Fruit fly (Drosophila melanogaster) whole organism: Measurements from ENCODE around the gene CG1571.

Source experiments
- CG8478 ChIP-seq: fragments of >200 bp; optimal IDR thresholded peaks from 2 replicates; lab custom pipeline; 2018; ENCODE audit warnings: inconsistent platforms
- Dll ChIP-seq: fragments of >200 bp; optimal IDR thresholded peaks from 2 replicates; lab custom pipeline; 2017
- EcR ChIP-seq, 2 experiments: fragments of >200 bp; optimal IDR thresholded peaks; 2 replicates each; lab custom pipeline; 2017; ENCODE audit warnings: missing biosample characterization in 2 of 2, missing genetic modification characterization in 2 of 2, missing genetic modification reagents in 2 of 2
- pan ChIP-seq: fragments of >200 bp; optimal IDR thresholded peaks from 2 replicates; lab custom pipeline; 2017
- psq ChIP-seq: fragments of >200 bp; optimal IDR thresholded peaks from 2 replicates; lab custom pipeline; 2017
- usp ChIP-seq: fragments of >200 bp; optimal IDR thresholded peaks from 2 replicates; lab custom pipeline; 2017; ENCODE audit warnings: missing biosample characterization, missing genetic modification characterization, mixed read lengths

DNA sequence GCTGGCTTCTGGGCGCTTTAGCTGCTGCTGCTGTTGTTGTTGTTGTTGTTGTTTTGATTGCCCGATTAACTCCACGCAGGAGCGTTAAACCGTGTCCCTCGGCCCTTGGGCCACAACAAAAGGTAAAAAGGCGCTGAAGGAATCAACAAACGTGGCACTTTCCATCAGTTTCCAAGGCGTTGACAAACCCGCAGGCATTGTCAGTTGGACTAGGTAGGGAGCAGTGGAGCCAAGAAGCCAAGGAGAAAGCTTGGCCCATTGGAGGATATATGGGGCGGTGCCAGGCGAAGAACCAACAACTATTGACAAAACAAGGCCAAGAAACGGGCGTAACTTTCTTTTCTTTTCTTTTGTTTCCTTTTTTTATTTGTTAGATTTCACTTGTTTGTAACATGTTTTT is 11.4 kb downstream of the CG1571 start, which contains the start of gene CG2256:
- TF ChIP-seq psq (lab: Kevin White, UChicago) (no peak), CG8478 (lab: Kevin White, UChicago) (no peak), usp (GFP tag; lab: Kevin White, UChicago) (no peak), pan (lab: Kevin White, UChicago) (no peak), EcR (GFP tag; optimal IDR thresholded peaks at IDR 0.05; lab: Kevin White, UChicago) (no peak), Dll (lab: Kevin White, UChicago) (no peak)
